Fruit fly (Drosophila melanogaster): Measurements from ENCODE around the gene CG4592.
A peak's percentile ranks its signal among the peaks of the same experiment; 100 is the strongest.

Gene CG4592

dm6 chr2L:9887856-9888269 lies 33.6 kb upstream of the CG4592 start, which contains the start of gene Fkbp59:
TSS of gene Fkbp59 (plus strand) at chr2L:9888005.
- peak; percentile 84 for TF ChIP-seq mld (GFP tag; IDR thresholded peaks at IDR 0.05; ENCODE audit: partially characterized antibody)
- no peak for TF ChIP-seq croc (GFP tag; conservative IDR thresholded peaks at IDR 0.05)
- peak in 1 of 2 experiments; percentile 4 for TF ChIP-seq dpn (GFP tag; optimal IDR thresholded peaks at IDR 0.05)
- TF ChIP-seq HLH4C (GFP tag; IDR thresholded peaks at IDR 0.05; ENCODE audit: partially characterized antibody), result peak; percentile 99
- no peak for TF ChIP-seq tup (GFP tag; optimal IDR thresholded peaks at IDR 0.05)
- TF ChIP-seq grn (GFP tag; optimal IDR thresholded peaks at IDR 0.05), result no peak
- TF ChIP-seq sna (GFP tag; IDR thresholded peaks at IDR 0.05; ENCODE audit: partially characterized antibody), result peak; percentile 69
- TF ChIP-seq CG34224 (GFP tag; IDR thresholded peaks at IDR 0.05; ENCODE audit: partially characterized antibody), result peak; percentile 21; the same call in 1 of the 3 replicates
- TF ChIP-seq ken (GFP tag; IDR thresholded peaks at IDR 0.05), result no peak
- TF ChIP-seq CG9797 (GFP tag; optimal IDR thresholded peaks at IDR 0.05), result peak; percentile 63
- peak; percentile 60 for TF ChIP-seq unc-4 (GFP tag; IDR thresholded peaks at IDR 0.05; ENCODE audit: partially characterized antibody)
- peak; percentile 96 for TF ChIP-seq nerfin-2 (GFP tag; IDR thresholded peaks at IDR 0.05; ENCODE audit: partially characterized antibody)
- peak; percentile 32 for TF ChIP-seq BEAF-32 (GFP tag; optimal IDR thresholded peaks at IDR 0.05)
- no peak for TF ChIP-seq CG4730 (GFP tag; IDR thresholded peaks at IDR 0.05)
- peak; percentile 94 for TF ChIP-seq CG6791 (GFP tag; IDR thresholded peaks at IDR 0.05; ENCODE audit: partially characterized antibody)
- TF ChIP-seq gfzf (GFP tag; optimal IDR thresholded peaks at IDR 0.05), result peak; percentile 85
- TF ChIP-seq D (optimal IDR thresholded peaks at IDR 0.05), result no peak
- TF ChIP-seq D (GFP tag; optimal IDR thresholded peaks at IDR 0.05), result no peak
- peak; percentile 22 for TF ChIP-seq CG4617 (GFP tag; optimal IDR thresholded peaks at IDR 0.05; ENCODE audit: borderline replicate concordance)
- no peak for TF ChIP-seq caup (GFP tag; optimal IDR thresholded peaks at IDR 0.05; ENCODE audit: severe bottlenecking)
- TF ChIP-seq bcd (GFP tag; optimal IDR thresholded peaks at IDR 0.05), result no peak
- peak; percentile 73 for TF ChIP-seq stwl (tag; optimal IDR thresholded peaks at IDR 0.05)
- TF ChIP-seq Rfx (GFP tag; IDR thresholded peaks at IDR 0.05), result peak; percentile 59
- no peak for TF ChIP-seq CG1792 (GFP tag; optimal IDR thresholded peaks at IDR 0.05)
- TF ChIP-seq Lhr (GFP tag; optimal IDR thresholded peaks at IDR 0.05), result peak; percentile 58
- no peak for TF ChIP-seq Fer1 (GFP tag; optimal IDR thresholded peaks at IDR 0.05)
- peak; percentile 42 for TF ChIP-seq Dp (GFP tag; optimal IDR thresholded peaks at IDR 0.05)
- TF ChIP-seq CG17829 (tag; optimal IDR thresholded peaks at IDR 0.05), result peak; percentile 9
- TF ChIP-seq trem (tag; optimal IDR thresholded peaks at IDR 0.05), result peak; percentile 27
- no peak for TF ChIP-seq dan (GFP tag; IDR thresholded peaks at IDR 0.05)
- no peak for TF ChIP-seq wor (GFP tag; IDR thresholded peaks at IDR 0.05)
- TF ChIP-seq ato (GFP tag; IDR thresholded peaks at IDR 0.05; ENCODE audit: partially characterized antibody), result peak; percentile 92
- no peak for TF ChIP-seq Poxn (GFP tag; IDR thresholded peaks at IDR 0.05)
- TF ChIP-seq Dll (GFP tag; IDR thresholded peaks at IDR 0.05; ENCODE audit: partially characterized antibody), result peak; percentile 62; the same call in 3 of the 4 replicates
- peak; percentile 44 for TF ChIP-seq zen (tag; optimal IDR thresholded peaks at IDR 0.05)
- no peak for TF ChIP-seq CG10543 (GFP tag; optimal IDR thresholded peaks at IDR 0.05)
- 0 out of 2 replicates have a peak, but pooled peaks have one; percentile 10 for TF ChIP-seq CG7372 (GFP tag; IDR thresholded peaks at IDR 0.05)
- TF ChIP-seq B-H2 (GFP tag; optimal IDR thresholded peaks at IDR 0.05), result peak; percentile 24
- TF ChIP-seq Xbp1 (GFP tag; optimal IDR thresholded peaks at IDR 0.05), result peak; percentile 40
- TF ChIP-seq Ets97D (GFP tag; optimal IDR thresholded peaks at IDR 0.05), result peak; percentile 23
- TF ChIP-seq onecut (GFP tag; IDR thresholded peaks at IDR 0.05), result peak; percentile 96
- peak; percentile 94 for TF ChIP-seq hb (GFP tag; IDR thresholded peaks at IDR 0.05; ENCODE audit: partially characterized antibody)
- TF ChIP-seq nau (GFP tag; optimal IDR thresholded peaks at IDR 0.05), result no peak
- peak; percentile 54 for TF ChIP-seq CG8290 (GFP tag; optimal IDR thresholded peaks at IDR 0.05)
- peak in 1 of 2 experiments; percentile 79 for TF ChIP-seq CG8290 (tag; optimal IDR thresholded peaks at IDR 0.05)
- peak; percentile 54 for TF ChIP-seq E2f2 (GFP tag; IDR thresholded peaks at IDR 0.05)
- TF ChIP-seq CG4328 (GFP tag; optimal IDR thresholded peaks at IDR 0.05), result no peak
- no peak for TF ChIP-seq CG9609 (GFP tag; optimal IDR thresholded peaks at IDR 0.05)
- peak; percentile 90 for TF ChIP-seq MBD-R2 (GFP tag; IDR thresholded peaks at IDR 0.05)
- peak; percentile 63 for TF ChIP-seq CG1603 (tag; optimal IDR thresholded peaks at IDR 0.05)
